Worm (Caenorhabditis elegans): Measurements from ENCODE around the gene vha-4.
A peak's percentile ranks its signal among the peaks of the same experiment; 100 is the strongest.

Gene vha-4

ce11 chrII:7851480-7851879, 27.6 kb downstream of the vha-4 start:
- no peak for TF ChIP-seq ceh-19 (GFP tag; optimal IDR thresholded peaks at IDR 0.05)
- peak; percentile 3 for TF ChIP-seq ceh-14 (tag; optimal IDR thresholded peaks at IDR 0.05)
- TF ChIP-seq elt-4 (tag; optimal IDR thresholded peaks at IDR 0.05), result no peak
- no peak for TF ChIP-seq sox-4 (tag; optimal IDR thresholded peaks at IDR 0.05)
- no peak for TF ChIP-seq tbx-2 (tag; optimal IDR thresholded peaks at IDR 0.05)
- no peak for TF ChIP-seq F13H6.1 (tag; optimal IDR thresholded peaks at IDR 0.05)
- no peak for TF ChIP-seq pros-1 (tag; optimal IDR thresholded peaks at IDR 0.05)

- TF ChIP-seq npax-4 (tag; optimal IDR thresholded peaks at IDR 0.05) (no peak), rnt-1 (tag; optimal IDR thresholded peaks at IDR 0.05) (peak; percentile 7), hlh-6 (tag; optimal IDR thresholded peaks at IDR 0.05) (no peak)
These were observed 28.5 kb downstream of the vha-4 start for ce11 chrII:7850575-7850974.

ce11 chrII:7849697-7850096, 29.4 kb downstream of the vha-4 start, which contains the start of gene acr-7:
acr-7 (minus strand) TSS chrII:7849797.
- TF ChIP-seq pag-3 (tag; optimal IDR thresholded peaks at IDR 0.05; ENCODE audit: borderline replicate concordance), result no peak
- no peak for TF ChIP-seq tbx-2 (tag; optimal IDR thresholded peaks at IDR 0.05)
- TF ChIP-seq pros-1 (tag; optimal IDR thresholded peaks at IDR 0.05), result no peak
- no peak for TF ChIP-seq unc-3 (GFP tag; conservative IDR thresholded peaks at IDR 0.05)
- TF ChIP-seq unc-3 (tag; optimal IDR thresholded peaks at IDR 0.05), result no peak
- TF ChIP-seq lin-11 (tag; optimal IDR thresholded peaks at IDR 0.05), result no peak
- TF ChIP-seq eyg-1 (tag; optimal IDR thresholded peaks at IDR 0.05), result no peak

- TF ChIP-seq pqm-1 (tag; optimal IDR thresholded peaks at IDR 0.05) (no peak), T23F11.4 (GFP tag; optimal IDR thresholded peaks at IDR 0.05) (no peak), fax-1 (tag; optimal IDR thresholded peaks at IDR 0.05) (no peak), ceh-24 (tag; optimal IDR thresholded peaks at IDR 0.05) (no peak), pat-9 (tag; optimal IDR thresholded peaks at IDR 0.05) (no peak), C08G9.2 (tag; optimal IDR thresholded peaks at IDR 0.05) (no peak), lin-11 (tag; optimal IDR thresholded peaks at IDR 0.05) (no peak), ets-4 (tag; optimal IDR thresholded peaks at IDR 0.05) (no peak), eyg-1 (tag; optimal IDR thresholded peaks at IDR 0.05) (no peak), hlh-6 (tag; optimal IDR thresholded peaks at IDR 0.05) (no peak), ama-1 (optimal IDR thresholded peaks at IDR 0.05) (no peak), nfya-1 (tag; optimal IDR thresholded peaks at IDR 0.05) (no peak), sox-4 (tag; optimal IDR thresholded peaks at IDR 0.05) (no peak), ref-2 (tag; optimal IDR thresholded peaks at IDR 0.05) (no peak), ceh-19 (GFP tag; optimal IDR thresholded peaks at IDR 0.05) (no peak)
These were observed 33.4 kb downstream of the vha-4 start, which contains the start of gene T09A5.4 for ce11 chrII:7845571-7846236. T09A5.4 (plus strand) TSS chrII:7846186.

- TF ChIP-seq F13H6.1 (tag; optimal IDR thresholded peaks at IDR 0.05) (no peak), ceh-48 (tag; optimal IDR thresholded peaks at IDR 0.05) (no peak), unc-42 (tag; optimal IDR thresholded peaks at IDR 0.05) (no peak), ama-1 (optimal IDR thresholded peaks at IDR 0.05) (no peak), hlh-15 (tag; optimal IDR thresholded peaks at IDR 0.05) (no peak), fkh-6 (tag; optimal IDR thresholded peaks at IDR 0.05) (no peak), ztf-16 (tag; optimal IDR thresholded peaks at IDR 0.05) (no peak), C08G9.2 (tag; optimal IDR thresholded peaks at IDR 0.05) (no peak), pax-1 (tag; optimal IDR thresholded peaks at IDR 0.05) (no peak), pha-2 (tag; optimal IDR thresholded peaks at IDR 0.05) (no peak), hlh-6 (tag; optimal IDR thresholded peaks at IDR 0.05) (no peak)
These were observed 37.1 kb downstream of the vha-4 start, which contains the start of gene klp-3 for ce11 chrII:7842053-7842452. klp-3 (plus strand) TSS chrII:7842353.

- peak; percentile 42 for TF ChIP-seq unc-55 (GFP tag; optimal IDR thresholded peaks at IDR 0.05)
- peak; percentile 16 for TF ChIP-seq ceh-31 (tag; optimal IDR thresholded peaks at IDR 0.05)
- peak; percentile 45 for TF ChIP-seq nfya-1 (tag; optimal IDR thresholded peaks at IDR 0.05)
- TF ChIP-seq ama-1 (optimal IDR thresholded peaks at IDR 0.05), result no peak
- no peak for TF ChIP-seq ztf-16 (tag; optimal IDR thresholded peaks at IDR 0.05)
These were observed 39.4 kb downstream of the vha-4 start for ce11 chrII:7839703-7840102.

All from whole organism, late embryonic.